Worm (Caenorhabditis elegans) whole organism, L4/young adult: ENCODE results near the gene C03B1.10.

ENCODE experiments used
- dao-5 ChIP-seq: sonication (generic microtip); optimal IDR thresholded peaks from 2 replicates; lab custom pipeline; 2016; ENCODE audit warnings: missing genotype, missing genetic modification characterization, moderate library complexity, missing compliant biosample characterization
- him-1 ChIP-seq: sonication (generic microtip); optimal IDR thresholded peaks from 2 replicates; lab custom pipeline; 2016; ENCODE audit warnings: missing genotype, missing genetic modification reagents, missing genetic modification characterization, missing compliant biosample characterization

- TF ChIP-seq him-1 (no peak), dao-5 (tag; lab: Kevin White, UChicago) (no peak)
These were observed 31.0 kb upstream of the C03B1.10 start for ce11 chrX:6388639-6389038.
